Fruit fly (Drosophila melanogaster) whole organism, embryonic: Measurements from ENCODE around the gene qtc.

Experiments used
- B-H1 ChIP-seq: fragments of 200-800 bp; sonication (Bioruptor generic); IDR thresholded peaks from 3 replicates; pipeline ENCODE4 v1.3.6; 2022; ENCODE audit warnings: missing biosample characterization, missing genetic modification characterization
- CG12071 ChIP-seq: fragments of 200-800 bp; sonication (Bioruptor generic); optimal IDR thresholded peaks from 3 replicates; lab custom pipeline; 2018; ENCODE audit warnings: missing biosample characterization, mild to moderate bottlenecking, missing genetic modification characterization
- CG13287 ChIP-seq: fragments of 200-800 bp; sonication (Bioruptor generic); IDR thresholded peaks from 2 replicates; pipeline ENCODE4 v1.3.6; 2022; ENCODE audit warnings: missing biosample characterization, missing genetic modification characterization; ENCODE audit not compliant: partially characterized antibody
- CG15073 ChIP-seq: fragments of 200-800 bp; sonication (Bioruptor generic); optimal IDR thresholded peaks from 2 replicates; lab custom pipeline; 2016; ENCODE audit warnings: missing biosample characterization, missing genetic modification characterization
- CG1647 ChIP-seq: fragments of 200-800 bp; sonication (Bioruptor generic); optimal IDR thresholded peaks from 3 replicates; lab custom pipeline; 2016; ENCODE audit warnings: missing biosample characterization, missing genetic modification characterization
- CG17912 ChIP-seq: fragments of 200-800 bp; sonication (Bioruptor generic); optimal IDR thresholded peaks from 2 replicates; lab custom pipeline; 2018; ENCODE audit warnings: missing biosample characterization, mild to moderate bottlenecking, missing genetic modification characterization
- CG34224 ChIP-seq: fragments of 200-800 bp; sonication (Bioruptor generic); IDR thresholded peaks from 3 replicates; pipeline ENCODE4 v1.3.6; 2022; ENCODE audit warnings: missing biosample characterization, missing genetic modification characterization; ENCODE audit not compliant: partially characterized antibody
- CG34376 ChIP-seq: fragments of 200-800 bp; sonication (Bioruptor generic); optimal IDR thresholded peaks from 2 replicates; lab custom pipeline; 2018; ENCODE audit warnings: missing biosample characterization, mild to moderate bottlenecking, missing genetic modification characterization
- CG3726 ChIP-seq: fragments of 200-800 bp; sonication (Bioruptor generic); IDR thresholded peaks from 3 replicates; pipeline ENCODE4, ENCODE4 v1.3.6; 2022; ENCODE audit warnings: missing biosample characterization, missing genetic modification characterization
- CG3838 ChIP-seq: fragments of 200-800 bp; sonication (Bioruptor generic); optimal IDR thresholded peaks from 3 replicates; lab custom pipeline; 2016; ENCODE audit warnings: missing biosample characterization, missing genetic modification characterization
- CG4820 ChIP-seq: fragments of 200-800 bp; sonication (Bioruptor generic); optimal IDR thresholded peaks from 3 replicates; lab custom pipeline; 2016; ENCODE audit warnings: missing biosample characterization, missing genetic modification characterization
- CG4854 ChIP-seq: fragments of 200-800 bp; sonication (Bioruptor generic); optimal IDR thresholded peaks from 2 replicates; lab custom pipeline; 2016; ENCODE audit warnings: missing biosample characterization, missing genetic modification characterization, inconsistent platforms
- CG6175 ChIP-seq: fragments of 200-800 bp; sonication (Bioruptor generic); IDR thresholded peaks from 3 replicates; pipeline ENCODE4 v1.3.6; 2022; ENCODE audit warnings: missing biosample characterization, missing genetic modification characterization
- CG6254 ChIP-seq: fragments of 200-800 bp; sonication (Bioruptor generic); optimal IDR thresholded peaks from 3 replicates; lab custom pipeline; 2017; ENCODE audit warnings: mild to moderate bottlenecking, missing biosample characterization, missing genetic modification reagents, missing genetic modification characterization
- CG7372 ChIP-seq: fragments of 200-800 bp; sonication (Bioruptor generic); IDR thresholded peaks from 2 replicates; pipeline ENCODE4 v1.3.6; 2022; ENCODE audit warnings: missing biosample characterization, missing genetic modification characterization
- CG8388 ChIP-seq: fragments of 200-800 bp; sonication (Bioruptor generic); optimal IDR thresholded peaks from 2 replicates; lab custom pipeline; 2019; ENCODE audit warnings: missing biosample characterization, mild to moderate bottlenecking, missing genetic modification characterization, moderate library complexity
- CG9215 ChIP-seq: fragments of 200-800 bp; sonication (Bioruptor generic); IDR thresholded peaks from 2 replicates; pipeline ENCODE4 v1.3.6; 2022; ENCODE audit warnings: missing biosample characterization, missing genetic modification characterization
- CG9797 ChIP-seq: fragments of 200-800 bp; sonication (Bioruptor generic); optimal IDR thresholded peaks from 3 replicates; lab custom pipeline; 2018; ENCODE audit warnings: missing biosample characterization, mild to moderate bottlenecking, missing genetic modification characterization
- CG9932 ChIP-seq: fragments of 200-800 bp; sonication (Bioruptor generic); IDR thresholded peaks from 2 replicates; pipeline ENCODE4 v1.3.6; 2022; ENCODE audit warnings: missing biosample characterization, missing genetic modification characterization
- CHES-1-like ChIP-seq: fragments of 200-800 bp; sonication (Bioruptor generic); optimal IDR thresholded peaks from 2 replicates; lab custom pipeline; 2016; ENCODE audit warnings: missing biosample characterization, missing genetic modification characterization
- CoRest ChIP-seq: fragments of 200-800 bp; sonication (Bioruptor generic); optimal IDR thresholded peaks from 3 replicates; lab custom pipeline; 2018; ENCODE audit warnings: missing biosample characterization, mild to moderate bottlenecking, missing genetic modification characterization, moderate library complexity
- Dad ChIP-seq: fragments of 200-800 bp; sonication (Bioruptor generic); optimal IDR thresholded peaks from 3 replicates; lab custom pipeline; 2016; ENCODE audit warnings: missing biosample characterization, missing genetic modification characterization
- Dfd ChIP-seq, 2 experiments: fragments of >200 bp; optimal IDR thresholded peaks; 2 replicates each; lab custom pipeline; 2017; ENCODE audit warnings: missing biosample characterization in 2 of 2, missing genetic modification characterization in 2 of 2
- E2f2 ChIP-seq: fragments of 200-800 bp; sonication (Bioruptor generic); IDR thresholded peaks from 2 replicates; pipeline ENCODE4 v1.3.6; 2022; ENCODE audit warnings: missing biosample characterization, missing genetic modification characterization
- Jarid2 ChIP-seq: fragments of 200-800 bp; sonication (Bioruptor generic); optimal IDR thresholded peaks from 3 replicates; lab custom pipeline; 2017; ENCODE audit warnings: mild to moderate bottlenecking, missing biosample characterization, missing genetic modification reagents, missing genetic modification characterization
- Myb ChIP-seq: fragments of 200-800 bp; sonication (Bioruptor generic); optimal IDR thresholded peaks from 2 replicates; lab custom pipeline; 2016; ENCODE audit warnings: missing biosample characterization, missing genetic modification characterization
- Sin3A ChIP-seq: fragments of >200 bp; optimal IDR thresholded peaks from 2 replicates; lab custom pipeline; 2018
- Sox102F ChIP-seq: fragments of 200-800 bp; sonication (Bioruptor generic); optimal IDR thresholded peaks from 2 replicates; lab custom pipeline; 2018; ENCODE audit warnings: missing biosample characterization, mild to moderate bottlenecking, missing genetic modification characterization, moderate library complexity
- Usf ChIP-seq: fragments of 200-800 bp; sonication (Bioruptor generic); optimal IDR thresholded peaks from 2 replicates; lab custom pipeline; 2017; ENCODE audit warnings: missing genotype, missing biosample characterization, missing genetic modification characterization
- YL-1 ChIP-seq: fragments of 200-800 bp; sonication (Bioruptor generic); optimal IDR thresholded peaks from 3 replicates; lab custom pipeline; 2017; ENCODE audit warnings: missing biosample characterization, mild to moderate bottlenecking, missing genetic modification characterization
- abd-A ChIP-seq: fragments of 200-800 bp; sonication (Bioruptor generic); optimal IDR thresholded peaks from 3 replicates; lab custom pipeline; 2019; ENCODE audit warnings: missing biosample characterization, mild to moderate bottlenecking, missing genetic modification characterization, moderate library complexity
- ash1 ChIP-seq: fragments of 200-800 bp; sonication (Bioruptor generic); optimal IDR thresholded peaks from 2 replicates; lab custom pipeline; 2018; ENCODE audit warnings: missing biosample characterization, mild to moderate bottlenecking, missing genetic modification characterization
- bcd ChIP-seq: fragments of 200-800 bp; sonication (Bioruptor generic); optimal IDR thresholded peaks from 2 replicates; lab custom pipeline; 2017; ENCODE audit warnings: missing biosample characterization, mild to moderate bottlenecking, missing genetic modification characterization
- bowl ChIP-seq: fragments of 200-800 bp; sonication (Bioruptor generic); IDR thresholded peaks from 2 replicates; pipeline ENCODE4 v1.3.6; 2022; ENCODE audit warnings: missing biosample characterization, missing genetic modification characterization
- caup ChIP-seq: fragments of 200-800 bp; sonication (Bioruptor generic); optimal IDR thresholded peaks from 3 replicates; lab custom pipeline; 2017; ENCODE audit warnings: missing biosample characterization, mild to moderate bottlenecking, missing genetic modification characterization, moderate library complexity; ENCODE audit not compliant: severe bottlenecking
- chif ChIP-seq, 2 experiments: fragments of 200-800 bp; sonication (Bioruptor generic); optimal IDR thresholded peaks; 3 replicates each; lab custom pipeline; 2016; ENCODE audit warnings: missing biosample characterization in 2 of 2, missing genetic modification characterization in 2 of 2
- crol ChIP-seq: fragments of 200-800 bp; sonication (Bioruptor generic); IDR thresholded peaks from 2 replicates; pipeline ENCODE4 v1.3.6; 2022; ENCODE audit warnings: missing biosample characterization, missing genetic modification characterization
- crp ChIP-seq, 2 experiments: fragments of 200-800 bp; sonication (Bioruptor generic); optimal IDR thresholded peaks; 2 replicates in 1 of 2; 3 replicates in 1 of 2; lab custom pipeline; 2017; ENCODE audit warnings: missing biosample characterization in 2 of 2, missing genetic modification characterization in 2 of 2, mild to moderate bottlenecking in 1 of 2, moderate library complexity in 1 of 2
- dimm ChIP-seq: fragments of 200-800 bp; sonication (Bioruptor generic); IDR thresholded peaks from 2 replicates; pipeline ENCODE4 v1.3.6; 2022; ENCODE audit warnings: missing biosample characterization, missing genetic modification characterization
- dmrt11E ChIP-seq: fragments of 200-800 bp; sonication (Bioruptor generic); optimal IDR thresholded peaks from 3 replicates; lab custom pipeline; 2018; ENCODE audit warnings: missing biosample characterization, mild to moderate bottlenecking, missing genetic modification characterization, moderate library complexity
- eyg ChIP-seq: fragments of 200-800 bp; sonication (Bioruptor generic); optimal IDR thresholded peaks from 3 replicates; lab custom pipeline; 2016; ENCODE audit warnings: missing biosample characterization, missing genetic modification characterization
- fd96Cb ChIP-seq: fragments of 200-800 bp; sonication (Bioruptor generic); optimal IDR thresholded peaks from 2 replicates; lab custom pipeline; 2018; ENCODE audit warnings: missing biosample characterization, mild to moderate bottlenecking, missing genetic modification characterization, moderate library complexity
- gcm2 ChIP-seq: fragments of 200-800 bp; sonication (Bioruptor generic); optimal IDR thresholded peaks from 2 replicates; lab custom pipeline; 2016; ENCODE audit warnings: missing biosample characterization, missing genetic modification characterization
- hkb ChIP-seq, 2 experiments: fragments of 200-800 bp in 1 of 2; fragments of >200 bp in 1 of 2; sonication (Bioruptor generic) in 1 of 2; IDR thresholded peaks in 1 of 2; optimal IDR thresholded peaks in 1 of 2; 2 replicates each; pipeline versions ENCODE4 v1.3.6 to Lab custom; 2017 to 2022; ENCODE audit warnings: missing biosample characterization in 1 of 2, missing genetic modification characterization in 1 of 2
- insv ChIP-seq, 2 experiments: fragments of 200-800 bp; sonication (Bioruptor generic); optimal IDR thresholded peaks; 3 replicates each; lab custom pipeline; 2016 to 2018; ENCODE audit warnings: missing biosample characterization in 2 of 2, missing genetic modification characterization in 2 of 2
- knrl ChIP-seq: fragments of 200-800 bp; sonication (Bioruptor generic); IDR thresholded peaks from 3 replicates; pipeline ENCODE4 v1.3.6; 2022; ENCODE audit warnings: missing biosample characterization, missing genetic modification characterization; ENCODE audit not compliant: partially characterized antibody
- lmd ChIP-seq: fragments of 200-800 bp; sonication (Bioruptor generic); IDR thresholded peaks from 2 replicates; pipeline ENCODE4 v1.3.6; 2022; ENCODE audit warnings: missing biosample characterization, missing genetic modification characterization
- nmo ChIP-seq: fragments of 200-800 bp; sonication (Bioruptor generic); optimal IDR thresholded peaks from 2 replicates; lab custom pipeline; 2018; ENCODE audit warnings: missing biosample characterization, mild to moderate bottlenecking, missing genetic modification characterization, moderate library complexity
- sima ChIP-seq: fragments of 200-800 bp; sonication (Bioruptor generic); optimal IDR thresholded peaks from 2 replicates; lab custom pipeline; 2016; ENCODE audit warnings: missing biosample characterization, missing genetic modification characterization

Gene qtc

dm6 chr2L:5052367-5052914, 8.2 kb upstream of the qtc start, which contains the start of gene senju (continued):
- TF ChIP-seq eyg (GFP tag; lab: Kevin White, UChicago) (peak; percentile 82), CoRest (peak; percentile 69), bowl (GFP tag; lab: Robert Waterston, UW) (peak; percentile 49), CG3838 (GFP tag; lab: Kevin White, UChicago) (peak; percentile 33), insv (GFP tag; optimal IDR thresholded peaks at IDR 0.05; lab: Kevin White, UChicago) (peak in 1 of 2 experiments; percentile 64), CG4854 (GFP tag; lab: Kevin White, UChicago) (peak; percentile 79), Usf (peak; percentile 79), CG8388 (peak; percentile 81), ash1 (GFP tag; lab: Kevin White, UChicago) (peak; percentile 74), B-H1 (GFP tag; lab: Robert Waterston, UW) (peak; percentile 73), CHES-1-like (GFP tag; lab: Kevin White, UChicago) (peak; percentile 96), nmo (GFP tag; lab: Kevin White, UChicago) (peak; percentile 65), E2f2 (peak; percentile 55; the same call in 1 of the 2 replicates), CG9797 (GFP tag; lab: Kevin White, UChicago) (peak; percentile 61), Dfd (GFP tag; optimal IDR thresholded peaks at IDR 0.05; lab: Kevin White, UChicago) (no peak), gcm2 (GFP tag; lab: Kevin White, UChicago) (peak; percentile 68), CG4820 (GFP tag; lab: Kevin White, UChicago) (peak; percentile 64), caup (GFP tag; lab: Kevin White, UChicago) (peak; percentile 92), fd96Cb (tag; lab: Kevin White, UChicago) (peak; percentile 61), CG6254 (GFP tag; lab: Kevin White, UChicago) (peak; percentile 75), CG9932 (GFP tag; lab: Robert Waterston, UW) (peak; percentile 83), abd-A (tag; lab: Kevin White, UChicago) (peak; percentile 68), knrl (GFP tag; lab: Robert Waterston, UW) (peak; percentile 27; the same call in 1 of the 3 replicates), Dad (GFP tag; lab: Kevin White, UChicago) (peak; percentile 88), CG34376 (peak; percentile 95), Jarid2 (GFP tag; lab: Kevin White, UChicago) (peak; percentile 56), CG15073 (GFP tag; lab: Kevin White, UChicago) (no peak), CG13287 (peak; percentile 69), hkb (optimal IDR thresholded peaks at IDR 0.05; lab: Kevin White, UChicago) (no peak), hkb (GFP tag; IDR thresholded peaks at IDR 0.05; lab: Robert Waterston, UW) (peak; percentile 84), CG3726 (GFP tag; lab: Robert Waterston, UW) (peak; percentile 69; the same call in 2 of the 3 replicates), Sox102F (GFP tag; lab: Kevin White, UChicago) (peak; percentile 80), CG1647 (GFP tag; lab: Kevin White, UChicago) (peak; percentile 45), lmd (GFP tag; lab: Robert Waterston, UW) (peak; percentile 86), sima (GFP tag; lab: Kevin White, UChicago) (peak; percentile 53), dimm (no peak), CG17912 (peak; percentile 79), CG34224 (GFP tag; lab: Robert Waterston, UW) (peak; percentile 63; the same call in 2 of the 3 replicates), crol (GFP tag; lab: Robert Waterston, UW) (peak; percentile 28; the same call in 1 of the 2 replicates), CG7372 (GFP tag; lab: Robert Waterston, UW) (0 out of 2 replicates have a peak, but pooled peaks have one; percentile 30), Myb (GFP tag; lab: Kevin White, UChicago) (peak; percentile 79), CG9215 (peak; percentile 62), chif (GFP tag; optimal IDR thresholded peaks at IDR 0.05; lab: Kevin White, UChicago) (peak; percentile 82 to 84), crp (GFP tag; optimal IDR thresholded peaks at IDR 0.05; lab: Kevin White, UChicago) (peak; percentile 92 to 99), CG12071 (peak; percentile 77), bcd (peak; percentile 83), Sin3A (peak; percentile 77), CG6175 (peak; percentile 52; the same call in 2 of the 3 replicates), YL-1 (GFP tag; lab: Kevin White, UChicago) (peak; percentile 99), dmrt11E (tag; lab: Kevin White, UChicago) (peak; percentile 69)
